Worm (Caenorhabditis elegans) whole organism, young adult: ENCODE results near the gene otpl-8.
A peak's percentile ranks its signal among the peaks of the same experiment; 100 is the strongest.

Experiments
- B0019.2 ChIP-seq: fragments of 200-800 bp; sonication (Bioruptor generic); conservative IDR thresholded peaks from 2 replicates; pipeline ENCODE4 v1.3.6; 2022; ENCODE audit warnings: missing genetic modification reagents, missing genetic modification characterization, missing compliant biosample characterization
- C17E4.6 ChIP-seq: fragments of 200-800 bp; sonication (Bioruptor generic); IDR thresholded peaks from 2 replicates; pipeline ENCODE4 v1.3.6; 2022; ENCODE audit warnings: missing genetic modification reagents, missing genetic modification characterization, missing compliant biosample characterization
- F10E7.11 ChIP-seq: sonication (generic microtip); optimal IDR thresholded peaks from 2 replicates; lab custom pipeline; 2017; ENCODE audit warnings: mild to moderate bottlenecking, missing genetic modification characterization, moderate library complexity, missing compliant biosample characterization
- F23B12.7 ChIP-seq: sonication (generic microtip); optimal IDR thresholded peaks from 2 replicates; lab custom pipeline; 2017; ENCODE audit warnings: missing genetic modification characterization, mild to moderate bottlenecking, missing compliant biosample characterization, antibody characterized with exemption, moderate library complexity; ENCODE audit not compliant: insufficient read depth
- F52B5.7 ChIP-seq: sonication (generic microtip); optimal IDR thresholded peaks from 2 replicates; lab custom pipeline; 2016; ENCODE audit warnings: mild to moderate bottlenecking, missing genetic modification characterization, missing compliant biosample characterization
- T07F8.4 ChIP-seq: sonication (generic microtip); optimal IDR thresholded peaks from 2 replicates; lab custom pipeline; 2016; ENCODE audit warnings: mild to moderate bottlenecking, missing genetic modification characterization, moderate library complexity, missing compliant biosample characterization
- Y53G8AR.9 ChIP-seq: fragments of 200-800 bp; sonication (Bioruptor generic); conservative IDR thresholded peaks from 2 replicates; pipeline ENCODE4 v1.3.6; 2022; ENCODE audit warnings: missing genetic modification reagents, missing genetic modification characterization, missing compliant biosample characterization
- Y67H2A.10 ChIP-seq: fragments of 200-800 bp; sonication (Bioruptor generic); conservative IDR thresholded peaks from 2 replicates; pipeline ENCODE4 v1.3.6; 2022; ENCODE audit warnings: missing genetic modification reagents, missing genetic modification characterization, missing compliant biosample characterization
- ama-1 ChIP-seq, 3 experiments: fragments of 150-350 bp in 1 of 3; sonication (generic microtip) in 2 of 3; optimal IDR thresholded peaks; 2 replicates each; lab custom pipeline; 2014 to 2018; ENCODE audit warnings: missing biosample characterization in 2 of 3, missing genetic modification characterization in 2 of 3, missing genetic modification reagents in 2 of 3
- attf-5 ChIP-seq: fragments of 200-800 bp; sonication (Bioruptor generic); optimal IDR thresholded peaks from 2 replicates; lab custom pipeline; 2018; ENCODE audit warnings: mild to moderate bottlenecking, missing genetic modification characterization, missing compliant biosample characterization
- ceh-58 ChIP-seq: fragments of 200-800 bp; sonication (Bioruptor generic); IDR thresholded peaks from 2 replicates; pipeline ENCODE4 v1.3.6; 2022; ENCODE audit warnings: missing genetic modification characterization, missing compliant biosample characterization
- egrh-3 ChIP-seq: fragments of 200-800 bp; sonication (Bioruptor generic); IDR thresholded peaks from 2 replicates; pipeline ENCODE4 v1.3.6; 2022; ENCODE audit warnings: missing genetic modification reagents, missing genetic modification characterization, missing compliant biosample characterization
- ets-4 ChIP-seq: fragments of 200-800 bp; sonication (Bioruptor generic); optimal IDR thresholded peaks from 2 replicates; lab custom pipeline; 2018; ENCODE audit warnings: mild to moderate bottlenecking, missing genetic modification characterization, missing compliant biosample characterization
- him-1 ChIP-seq: sonication (generic microtip); optimal IDR thresholded peaks from 2 replicates; lab custom pipeline; 2016; ENCODE audit warnings: missing genotype, missing genetic modification reagents, missing genetic modification characterization, missing compliant biosample characterization
- lag-1 ChIP-seq: fragments of 200-800 bp; sonication (Bioruptor generic); IDR thresholded peaks from 2 replicates; pipeline ENCODE4 v1.3.6; 2022; ENCODE audit warnings: missing genetic modification reagents, missing genetic modification characterization, missing compliant biosample characterization
- let-526 ChIP-seq: fragments of 200-800 bp; sonication (Bioruptor generic); IDR thresholded peaks from 2 replicates; pipeline ENCODE4 v1.3.6; 2022; ENCODE audit warnings: missing genetic modification reagents, missing genetic modification characterization, missing compliant biosample characterization
- lin-40 ChIP-seq: sonication (generic microtip); optimal IDR thresholded peaks from 2 replicates; lab custom pipeline; 2016; ENCODE audit warnings: missing genetic modification characterization, mild to moderate bottlenecking, missing compliant biosample characterization, missing genotype, missing genetic modification reagents
- mes-4 ChIP-seq: sonication (generic microtip); optimal IDR thresholded peaks from 2 replicates; lab custom pipeline; 2016; ENCODE audit warnings: missing genotype, missing genetic modification characterization, missing compliant biosample characterization
- nfya-1 ChIP-seq: sonication (generic microtip); optimal IDR thresholded peaks from 2 replicates; lab custom pipeline; 2017; ENCODE audit warnings: antibody characterized with exemption, missing compliant biosample characterization, missing genetic modification characterization, borderline replicate concordance; ENCODE audit not compliant: insufficient read depth
- nhr-27 ChIP-seq: fragments of 200-800 bp; sonication (Bioruptor generic); optimal IDR thresholded peaks from 2 replicates; lab custom pipeline; 2018; ENCODE audit warnings: mild to moderate bottlenecking, missing genetic modification characterization, moderate library complexity, missing compliant biosample characterization
- repo-1 ChIP-seq: sonication (generic microtip); optimal IDR thresholded peaks from 2 replicates; lab custom pipeline; 2017; ENCODE audit warnings: mild to moderate bottlenecking, missing genetic modification characterization, missing compliant biosample characterization
- sea-2 ChIP-seq: fragments of 200-800 bp; sonication (Bioruptor generic); IDR thresholded peaks from 2 replicates; pipeline ENCODE4 v1.3.6; 2022; ENCODE audit warnings: missing genetic modification characterization, missing compliant biosample characterization
- somi-1 ChIP-seq: fragments of 200-800 bp; sonication (Bioruptor generic); optimal IDR thresholded peaks from 2 replicates; lab custom pipeline; 2018; ENCODE audit warnings: mild to moderate bottlenecking, missing genetic modification characterization, missing compliant biosample characterization
- tbx-9 ChIP-seq: sonication (generic microtip); optimal IDR thresholded peaks from 2 replicates; lab custom pipeline; 2016; ENCODE audit warnings: borderline replicate concordance, missing genetic modification characterization, inconsistent platforms, missing compliant biosample characterization
- zfh-2 ChIP-seq: fragments of 200-800 bp; sonication (Bioruptor generic); conservative IDR thresholded peaks from 2 replicates; pipeline ENCODE4 v1.3.6; 2022; ENCODE audit warnings: missing genetic modification reagents, missing genetic modification characterization, missing compliant biosample characterization
- zim-3 ChIP-seq: sonication (generic microtip); optimal IDR thresholded peaks from 2 replicates; lab custom pipeline; 2017; ENCODE audit warnings: mild to moderate bottlenecking, missing genetic modification characterization, moderate library complexity, missing compliant biosample characterization
- ztf-18 ChIP-seq: sonication (generic microtip); optimal IDR thresholded peaks from 2 replicates; lab custom pipeline; 2016; ENCODE audit warnings: missing genotype, mild to moderate bottlenecking, missing genetic modification characterization, missing compliant biosample characterization
- ztf-6 ChIP-seq: fragments of 200-800 bp; sonication (Bioruptor generic); IDR thresholded peaks from 2 replicates; pipeline ENCODE4 v1.3.6; 2022; ENCODE audit warnings: missing genetic modification reagents, missing genetic modification characterization, missing compliant biosample characterization

Gene otpl-8

ce11 chrX:12280477-12280876 is 9.7 kb upstream of the otpl-8 start, which contains the start of gene C04B4.1:
Gene C04B4.1, plus strand, starts transcription at chrX:12280777.
- no peak for TF ChIP-seq F10E7.11 (tag; lab: Kevin White, UChicago)
- TF ChIP-seq lin-40 (tag; lab: Kevin White, UChicago) = no peak
- TF ChIP-seq nhr-27 (tag; lab: Kevin White, UChicago) = no peak
- no peak for TF ChIP-seq attf-5 (GFP tag; lab: Kevin White, UChicago)
- TF ChIP-seq somi-1 (GFP tag; lab: Kevin White, UChicago) = no peak
- TF ChIP-seq Y67H2A.10 (GFP tag; lab: Robert Waterston, UW) = no peak
- TF ChIP-seq lag-1 (GFP tag; lab: Robert Waterston, UW) = no peak
- TF ChIP-seq ztf-6 (GFP tag; lab: Robert Waterston, UW) = no peak
- no peak for TF ChIP-seq T07F8.4 (tag; lab: Kevin White, UChicago)
- no peak for TF ChIP-seq F23B12.7 (tag; lab: Kevin White, UChicago)
- no peak for TF ChIP-seq C17E4.6 (GFP tag; lab: Robert Waterston, UW)
- no peak for TF ChIP-seq ztf-18 (tag; lab: Kevin White, UChicago)
- TF ChIP-seq let-526 = no peak
- no peak for TF ChIP-seq tbx-9 (tag; lab: Kevin White, UChicago)
- no peak for TF ChIP-seq ama-1 (optimal IDR thresholded peaks at IDR 0.05; lab: Kevin White, UChicago)
- TF ChIP-seq ama-1 (GFP tag; optimal IDR thresholded peaks at IDR 0.05; lab: Kevin White, UChicago) = no peak

DNA sequence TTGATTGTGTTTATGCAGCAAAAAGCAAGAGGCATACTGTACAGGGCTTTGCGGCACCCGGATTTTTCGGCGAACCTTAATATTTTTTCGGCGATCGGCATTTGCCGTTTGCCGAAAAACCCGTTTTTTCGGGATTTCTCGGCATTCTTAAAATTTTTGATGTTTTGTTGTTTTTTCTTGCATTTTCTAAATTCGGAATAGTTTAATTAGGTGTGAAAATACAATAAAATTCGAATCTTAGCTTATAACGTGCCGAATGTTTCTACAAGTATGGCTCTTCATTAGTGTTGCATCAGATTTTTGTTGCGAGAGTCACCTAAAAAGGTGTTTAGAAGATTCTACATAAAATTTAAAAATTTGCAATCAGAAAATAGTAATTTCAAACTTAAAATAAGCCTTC is 4.8 kb upstream of the otpl-8 start, which contains the start of gene C04B4.6:
TSS of gene C04B4.6 (minus strand) at position 101 of the 400 bp plus-strand sequence.
- no peak for TF ChIP-seq nhr-27 (tag; lab: Kevin White, UChicago)
- no peak for TF ChIP-seq ceh-58 (GFP tag; lab: Robert Waterston, UW)

DNA sequence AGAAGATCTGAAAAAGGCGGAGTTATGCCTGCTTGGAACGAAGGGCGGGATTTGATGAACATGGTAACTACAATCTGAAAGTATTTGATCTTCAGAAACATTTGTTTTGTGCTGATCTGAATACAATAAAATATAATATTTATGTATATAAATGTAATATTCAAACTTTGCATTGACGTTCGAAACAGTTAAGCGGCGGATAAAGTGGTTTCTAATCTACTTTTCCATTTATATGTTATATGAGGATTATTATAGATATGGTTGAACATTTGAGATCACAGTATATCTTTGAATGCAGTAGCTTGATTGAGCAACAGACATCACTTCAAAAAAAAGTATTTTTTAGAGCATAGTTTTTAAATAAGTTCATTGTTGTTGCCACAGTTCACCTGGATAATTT is 3.1 kb upstream of the otpl-8 start, which contains the start of gene H19J13.2:
TSS of gene H19J13.2 (minus strand) at position 101 of the 400 bp plus-strand sequence.
- no peak for TF ChIP-seq Y53G8AR.9 (GFP tag; lab: Robert Waterston, UW)
- TF ChIP-seq zim-3 (tag; lab: Kevin White, UChicago) = no peak
- TF ChIP-seq B0019.2 = no peak
- TF ChIP-seq mes-4 (tag; lab: Kevin White, UChicago) = no peak

- TF ChIP-seq him-1 (tag; lab: Kevin White, UChicago) = no peak
- TF ChIP-seq egrh-3 (GFP tag; lab: Robert Waterston, UW) = peak; percentile 62; the same call in 1 of the 2 replicates
- no peak for TF ChIP-seq nfya-1 (tag; lab: Kevin White, UChicago)
- TF ChIP-seq F52B5.7 (tag; lab: Kevin White, UChicago) = no peak
- peak; percentile 91 for TF ChIP-seq zfh-2 (GFP tag; lab: Robert Waterston, UW)
- TF ChIP-seq, all 124 proteins: peak for 2
Observed at ce11 chrX:12260381-12260931, 10.3 kb downstream of the otpl-8 start, which contains the start of gene E01G6.1. Gene E01G6.1, plus strand, starts transcription at chrX:12260881.

DNA sequence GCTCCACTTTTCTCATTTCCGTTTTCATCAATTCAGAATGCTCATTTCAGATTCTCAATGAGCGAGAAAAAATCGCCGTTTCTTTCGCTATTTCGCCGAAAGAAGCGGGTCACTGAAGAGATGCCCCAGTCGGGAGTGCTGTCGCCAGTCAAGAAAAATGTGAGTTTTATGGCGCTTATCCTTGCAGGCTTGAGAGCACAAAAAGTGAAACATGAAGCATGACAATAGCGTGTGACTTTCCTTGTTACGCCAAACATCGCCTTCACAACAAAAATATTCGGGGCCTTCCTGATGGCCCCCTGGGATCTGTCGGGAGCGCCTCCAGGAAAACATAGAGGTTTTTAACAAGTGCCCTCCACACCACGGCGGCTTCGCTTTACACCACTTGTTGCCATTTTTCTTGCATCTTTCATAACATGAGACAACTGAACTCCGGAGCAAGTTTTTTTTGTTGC is 14.1 kb downstream of the otpl-8 start, which contains the start of gene E01G6.2:
TSS of gene E01G6.2 (plus strand) at position 51 of the 455 bp plus-strand sequence.
- TF ChIP-seq zfh-2 (GFP tag; lab: Robert Waterston, UW) (peak; percentile 50), sea-2 (GFP tag; lab: Robert Waterston, UW) (no peak)

- no peak for TF ChIP-seq repo-1 (tag; lab: Kevin White, UChicago)
- no peak for TF ChIP-seq him-1 (tag; lab: Kevin White, UChicago)
- TF ChIP-seq ets-4 (GFP tag; lab: Kevin White, UChicago) = no peak
- no peak for TF ChIP-seq nhr-27 (tag; lab: Kevin White, UChicago)
Observed at ce11 chrX:12252189-12252588, 18.6 kb downstream of the otpl-8 start.
